Fruit fly (Drosophila melanogaster) whole organism, embryonic: Measurements from ENCODE around the gene Mst36Fb.

Experiments used
- Atf6 ChIP-seq: fragments of 200-800 bp; sonication (Bioruptor generic); IDR thresholded peaks from 2 replicates; pipeline ENCODE4 v1.3.6; 2022; ENCODE audit warnings: missing biosample characterization, missing genetic modification characterization
- CG10209 ChIP-seq: fragments of 200-800 bp; sonication (Bioruptor generic); optimal IDR thresholded peaks from 3 replicates; lab custom pipeline; 2017; ENCODE audit warnings: missing biosample characterization, mild to moderate bottlenecking, missing genetic modification characterization, missing genetic modification reagents
- CG10366 ChIP-seq: fragments of 200-800 bp; sonication (Bioruptor generic); IDR thresholded peaks from 2 replicates; pipeline ENCODE4 v1.3.6; 2022; ENCODE audit warnings: missing biosample characterization, missing genetic modification characterization
- CG11696 ChIP-seq: fragments of 200-800 bp; sonication (Bioruptor generic); IDR thresholded peaks from 2 replicates; pipeline ENCODE4 v1.3.6; 2022; ENCODE audit warnings: missing biosample characterization, missing genetic modification characterization
- CG12071 ChIP-seq: fragments of 200-800 bp; sonication (Bioruptor generic); optimal IDR thresholded peaks from 3 replicates; lab custom pipeline; 2018; ENCODE audit warnings: missing biosample characterization, mild to moderate bottlenecking, missing genetic modification characterization
- CG12236 ChIP-seq: fragments of 200-800 bp; sonication (Bioruptor generic); optimal IDR thresholded peaks from 2 replicates; lab custom pipeline; 2016; ENCODE audit warnings: missing biosample characterization, missing genetic modification characterization
- CG12299 ChIP-seq: fragments of 200-800 bp; sonication (Bioruptor generic); optimal IDR thresholded peaks from 2 replicates; lab custom pipeline; 2018; ENCODE audit warnings: missing biosample characterization, mild to moderate bottlenecking, missing genetic modification characterization
- CG12744 ChIP-seq: fragments of 200-800 bp; sonication (Bioruptor generic); optimal IDR thresholded peaks from 2 replicates; lab custom pipeline; 2016; ENCODE audit warnings: missing biosample characterization, missing genetic modification characterization
- CG13296 ChIP-seq: fragments of 200-800 bp; sonication (Bioruptor generic); optimal IDR thresholded peaks from 3 replicates; lab custom pipeline; 2018; ENCODE audit warnings: missing biosample characterization, mild to moderate bottlenecking, missing genetic modification characterization
- CG15696 ChIP-seq: fragments of 200-800 bp; sonication (Bioruptor generic); optimal IDR thresholded peaks from 2 replicates; lab custom pipeline; 2019; ENCODE audit warnings: missing biosample characterization, mild to moderate bottlenecking, missing genetic modification characterization, moderate library complexity
- CG1603 ChIP-seq: fragments of 200-800 bp; sonication (Bioruptor generic); optimal IDR thresholded peaks from 2 replicates; lab custom pipeline; 2019; ENCODE audit warnings: missing biosample characterization, mild to moderate bottlenecking, missing genetic modification characterization, moderate library complexity
- CG2712 ChIP-seq: fragments of 200-800 bp; optimal IDR thresholded peaks from 3 replicates; lab custom pipeline; 2019; ENCODE audit warnings: missing biosample characterization, mild to moderate bottlenecking, missing genetic modification characterization, moderate library complexity
- CG30020 ChIP-seq: fragments of 200-800 bp; optimal IDR thresholded peaks from 2 replicates; lab custom pipeline; 2019; ENCODE audit warnings: missing biosample characterization, mild to moderate bottlenecking, missing genetic modification characterization, moderate library complexity
- CG3163 ChIP-seq: fragments of 200-800 bp; sonication (Bioruptor generic); optimal IDR thresholded peaks from 3 replicates; lab custom pipeline; 2016; ENCODE audit warnings: missing biosample characterization, missing genetic modification characterization
- CG32767 ChIP-seq: fragments of 200-800 bp; sonication (Bioruptor generic); IDR thresholded peaks from 2 replicates; pipeline ENCODE4 v1.3.6; 2022; ENCODE audit warnings: missing biosample characterization, missing genetic modification characterization
- CG9215 ChIP-seq: fragments of 200-800 bp; sonication (Bioruptor generic); IDR thresholded peaks from 2 replicates; pipeline ENCODE4 v1.3.6; 2022; ENCODE audit warnings: missing biosample characterization, missing genetic modification characterization
- Dip2 ChIP-seq: fragments of 200-800 bp; sonication (Bioruptor generic); IDR thresholded peaks from 2 replicates; pipeline ENCODE4 v1.3.6; 2022; ENCODE audit warnings: missing biosample characterization, missing genetic modification characterization
- Fer1 ChIP-seq: fragments of 200-800 bp; sonication (Bioruptor generic); optimal IDR thresholded peaks from 2 replicates; lab custom pipeline; 2017; ENCODE audit warnings: missing biosample characterization, mild to moderate bottlenecking, missing genetic modification characterization
- Fer2 ChIP-seq: fragments of 200-800 bp; sonication (Bioruptor generic); optimal IDR thresholded peaks from 2 replicates; lab custom pipeline; 2018; ENCODE audit warnings: missing biosample characterization, mild to moderate bottlenecking, missing genetic modification characterization, moderate library complexity
- HLH4C ChIP-seq: fragments of 200-800 bp; sonication (Bioruptor generic); IDR thresholded peaks from 3 replicates; pipeline ENCODE4 v1.3.6; 2022; ENCODE audit warnings: missing biosample characterization, missing genetic modification characterization; ENCODE audit not compliant: partially characterized antibody
- Hey ChIP-seq: fragments of 200-800 bp; sonication (Bioruptor generic); optimal IDR thresholded peaks from 3 replicates; lab custom pipeline; 2018; ENCODE audit warnings: missing biosample characterization, mild to moderate bottlenecking, missing genetic modification characterization
- Hmx ChIP-seq: fragments of 200-800 bp; sonication (Bioruptor generic); optimal IDR thresholded peaks from 2 replicates; lab custom pipeline; 2016; ENCODE audit warnings: missing biosample characterization, missing genetic modification characterization
- Hr51 ChIP-seq, 2 experiments: fragments of 200-800 bp; sonication (Bioruptor generic); optimal IDR thresholded peaks; 2 replicates in 1 of 2; 3 replicates in 1 of 2; lab custom pipeline; 2016 to 2018; ENCODE audit warnings: missing biosample characterization in 2 of 2, missing genetic modification characterization in 2 of 2, mild to moderate bottlenecking in 1 of 2, moderate library complexity in 1 of 2
- Lhr ChIP-seq: fragments of 200-800 bp; sonication (Bioruptor generic); optimal IDR thresholded peaks from 3 replicates; lab custom pipeline; 2017; ENCODE audit warnings: mild to moderate bottlenecking, missing biosample characterization, missing genetic modification reagents, missing genetic modification characterization
- NK7.1 ChIP-seq: fragments of 200-800 bp; sonication (Bioruptor generic); optimal IDR thresholded peaks from 3 replicates; lab custom pipeline; 2016; ENCODE audit warnings: missing biosample characterization, missing genetic modification characterization
- Neu2 ChIP-seq: fragments of 200-800 bp; sonication (Bioruptor generic); optimal IDR thresholded peaks from 3 replicates; lab custom pipeline; 2016; ENCODE audit warnings: missing biosample characterization, missing genetic modification characterization, borderline replicate concordance
- Pdp1 ChIP-seq, 2 experiments: fragments of 200-800 bp; sonication (Bioruptor generic); optimal IDR thresholded peaks; 3 replicates each; lab custom pipeline; 2016; ENCODE audit warnings: missing biosample characterization in 2 of 2, missing genetic modification characterization in 2 of 2, mild to moderate bottlenecking in 1 of 2, moderate library complexity in 1 of 2
- Rfx ChIP-seq: fragments of 200-800 bp; sonication (Bioruptor generic); IDR thresholded peaks from 2 replicates; pipeline ENCODE4 v1.3.6; 2022; ENCODE audit warnings: missing biosample characterization, missing genetic modification characterization
- Sin3A ChIP-seq: fragments of >200 bp; optimal IDR thresholded peaks from 2 replicates; lab custom pipeline; 2018
- Sox102F ChIP-seq: fragments of 200-800 bp; sonication (Bioruptor generic); optimal IDR thresholded peaks from 2 replicates; lab custom pipeline; 2018; ENCODE audit warnings: missing biosample characterization, mild to moderate bottlenecking, missing genetic modification characterization, moderate library complexity
- Spps ChIP-seq: fragments of 200-800 bp; sonication (Bioruptor generic); optimal IDR thresholded peaks from 2 replicates; lab custom pipeline; 2018; ENCODE audit warnings: missing biosample characterization, mild to moderate bottlenecking, missing genetic modification characterization
- al ChIP-seq: fragments of 200-800 bp; sonication (Bioruptor generic); IDR thresholded peaks from 2 replicates; pipeline ENCODE4 v1.3.6; 2022; ENCODE audit warnings: missing biosample characterization, missing genetic modification characterization
- ash1 ChIP-seq: fragments of 200-800 bp; sonication (Bioruptor generic); optimal IDR thresholded peaks from 2 replicates; lab custom pipeline; 2018; ENCODE audit warnings: missing biosample characterization, mild to moderate bottlenecking, missing genetic modification characterization
- cas ChIP-seq: fragments of 200-800 bp; sonication (Bioruptor generic); IDR thresholded peaks from 2 replicates; pipeline ENCODE4 v1.3.6; 2022; ENCODE audit warnings: missing biosample characterization, missing genetic modification characterization
- crol ChIP-seq: fragments of 200-800 bp; sonication (Bioruptor generic); IDR thresholded peaks from 2 replicates; pipeline ENCODE4 v1.3.6; 2022; ENCODE audit warnings: missing biosample characterization, missing genetic modification characterization
- cwo ChIP-seq: fragments of 200-800 bp; sonication (Bioruptor generic); optimal IDR thresholded peaks from 3 replicates; lab custom pipeline; 2017; ENCODE audit warnings: missing biosample characterization, missing genetic modification characterization, mild to moderate bottlenecking, moderate library complexity, missing genetic modification reagents
- esg ChIP-seq: fragments of 200-800 bp; sonication (Bioruptor generic); conservative IDR thresholded peaks from 2 replicates; pipeline ENCODE4 v1.3.6; 2022; ENCODE audit warnings: missing biosample characterization, missing genetic modification characterization
- fu2 ChIP-seq: fragments of 200-800 bp; sonication (Bioruptor generic); optimal IDR thresholded peaks from 2 replicates; lab custom pipeline; 2016; ENCODE audit warnings: missing biosample characterization, missing genetic modification characterization
- gsb ChIP-seq: fragments of 200-800 bp; sonication (Bioruptor generic); IDR thresholded peaks from 2 replicates; pipeline ENCODE4 v1.3.6; 2022; ENCODE audit warnings: missing biosample characterization, missing genetic modification characterization
- jing ChIP-seq: fragments of 200-800 bp; sonication (Bioruptor generic); optimal IDR thresholded peaks from 2 replicates; lab custom pipeline; 2018; ENCODE audit warnings: missing biosample characterization, mild to moderate bottlenecking, missing genetic modification characterization
- jumu ChIP-seq: fragments of 200-800 bp; sonication (Bioruptor generic); optimal IDR thresholded peaks from 3 replicates; lab custom pipeline; 2016; ENCODE audit warnings: missing biosample characterization, missing genetic modification characterization
- kni ChIP-seq: fragments of 200-800 bp; sonication (Bioruptor generic); optimal IDR thresholded peaks from 3 replicates; lab custom pipeline; 2017; ENCODE audit warnings: mild to moderate bottlenecking, missing biosample characterization, missing genetic modification reagents, missing genetic modification characterization
- lov ChIP-seq, 2 experiments: fragments of 200-800 bp in 1 of 2; fragments of >200 bp in 1 of 2; sonication (Bioruptor generic) in 1 of 2; IDR thresholded peaks in 1 of 2; optimal IDR thresholded peaks in 1 of 2; 2 replicates in 1 of 2; 3 replicates in 1 of 2; pipeline versions ENCODE4 v1.3.6 to Lab custom; 2017 to 2022; ENCODE audit warnings: missing biosample characterization in 1 of 2, missing genetic modification characterization in 1 of 2
- phol ChIP-seq: fragments of 200-800 bp; sonication (Bioruptor generic); optimal IDR thresholded peaks from 3 replicates; lab custom pipeline; 2018; ENCODE audit warnings: missing biosample characterization, mild to moderate bottlenecking, missing genetic modification characterization, moderate library complexity
- sc ChIP-seq, 3 experiments: fragments of >200 bp in 2 of 3; fragments of 200-800 bp in 1 of 3; sonication (Bioruptor generic) in 1 of 3; optimal IDR thresholded peaks; 2 replicates in 2 of 3; 3 replicates in 1 of 3; lab custom pipeline; 2017; ENCODE audit warnings: mild to moderate bottlenecking in 1 of 3, missing biosample characterization in 1 of 3, missing genetic modification characterization in 1 of 3, missing genetic modification reagents in 1 of 3
- seq ChIP-seq: fragments of 200-800 bp; sonication (Bioruptor generic); IDR thresholded peaks from 2 replicates; pipeline ENCODE4 v1.3.6; 2022; ENCODE audit warnings: missing biosample characterization, missing genetic modification characterization
- so ChIP-seq: fragments of 200-800 bp; sonication (Bioruptor generic); IDR thresholded peaks from 3 replicates; pipeline ENCODE4 v1.3.6; 2022; ENCODE audit warnings: missing biosample characterization, missing genetic modification characterization
- sug ChIP-seq: fragments of 200-800 bp; optimal IDR thresholded peaks from 2 replicates; lab custom pipeline; 2019; ENCODE audit warnings: missing biosample characterization, mild to moderate bottlenecking, missing genetic modification characterization, moderate library complexity
- tap ChIP-seq: fragments of 200-800 bp; optimal IDR thresholded peaks from 3 replicates; lab custom pipeline; 2019; ENCODE audit warnings: missing biosample characterization, mild to moderate bottlenecking, missing genetic modification characterization, moderate library complexity
- yki ChIP-seq: fragments of >200 bp; optimal IDR thresholded peaks from 3 replicates; lab custom pipeline; 2018
- zen2 ChIP-seq: fragments of 200-800 bp; sonication (Bioruptor generic); IDR thresholded peaks from 3 replicates; pipeline ENCODE4 v1.3.6; 2022; ENCODE audit warnings: missing biosample characterization, missing genetic modification characterization; ENCODE audit not compliant: partially characterized antibody

Mst36Fb gene

dm6 chr2L:18694724-18695105 lies 19.8 kb upstream of the Mst36Fb start (continued):
- no peak for TF ChIP-seq Hey (tag; lab: Kevin White, UChicago)
- TF ChIP-seq jing (GFP tag; lab: Kevin White, UChicago), result no peak
- TF ChIP-seq seq (GFP tag; lab: Robert Waterston, UW), result no peak
- no peak for TF ChIP-seq zen2 (GFP tag; lab: Robert Waterston, UW)
- no peak for TF ChIP-seq ash1 (GFP tag; lab: Kevin White, UChicago)
- TF ChIP-seq CG1603 (tag; lab: Kevin White, UChicago), result no peak
- TF ChIP-seq CG32767 (GFP tag; lab: Robert Waterston, UW), result no peak
- no peak for TF ChIP-seq NK7.1 (GFP tag; lab: Kevin White, UChicago)
- TF ChIP-seq tap (tag; lab: Kevin White, UChicago), result no peak
- TF ChIP-seq CG2712 (tag; lab: Kevin White, UChicago), result peak; percentile 29
- no peak for TF ChIP-seq Fer2 (tag; lab: Kevin White, UChicago)
- TF ChIP-seq so (GFP tag; lab: Robert Waterston, UW), result no peak
- TF ChIP-seq CG11696, result peak; percentile 27; the same call in 1 of the 2 replicates
- TF ChIP-seq Atf6, result peak; percentile 56
- TF ChIP-seq esg (GFP tag; lab: Robert Waterston, UW), result 0 out of 2 replicates have a peak, but pooled peaks have one; percentile 18
- TF ChIP-seq kni (GFP tag; lab: Kevin White, UChicago), result no peak
- no peak for TF ChIP-seq Lhr (GFP tag; lab: Kevin White, UChicago)
- TF ChIP-seq Hr51 (GFP tag; optimal IDR thresholded peaks at IDR 0.05; lab: Kevin White, UChicago), result peak in 1 of 2 experiments; percentile 50
- TF ChIP-seq Rfx (GFP tag; lab: Robert Waterston, UW), result peak; percentile 80
- TF ChIP-seq phol, result peak; percentile 19
- TF ChIP-seq Dip2, result no peak
- no peak for TF ChIP-seq fu2 (GFP tag; lab: Kevin White, UChicago)
- no peak for TF ChIP-seq Spps (tag; lab: Kevin White, UChicago)
- peak; percentile 66 for TF ChIP-seq Sox102F
- no peak for TF ChIP-seq CG3163 (GFP tag; lab: Kevin White, UChicago)
- no peak for TF ChIP-seq Hmx
- peak; percentile 4 for TF ChIP-seq CG10209 (GFP tag; lab: Kevin White, UChicago)
- no peak for TF ChIP-seq cwo
- no peak for TF ChIP-seq crol (GFP tag; lab: Robert Waterston, UW)
- no peak for TF ChIP-seq CG13296 (GFP tag; lab: Kevin White, UChicago)
- TF ChIP-seq jumu, result no peak
- TF ChIP-seq CG9215, result no peak
- no peak for TF ChIP-seq yki (lab: Kevin White, UChicago)
- TF ChIP-seq CG12299, result no peak
- TF ChIP-seq al (GFP tag; lab: Robert Waterston, UW), result 0 out of 2 replicates have a peak, but pooled peaks have one; percentile 26
- TF ChIP-seq gsb (GFP tag; lab: Robert Waterston, UW), result no peak
- no peak for TF ChIP-seq Neu2 (GFP tag; lab: Kevin White, UChicago)
- no peak for TF ChIP-seq CG30020 (tag; lab: Kevin White, UChicago)
- TF ChIP-seq lov (optimal IDR thresholded peaks at IDR 0.05; lab: Kevin White, UChicago), result no peak
- no peak for TF ChIP-seq lov (GFP tag; IDR thresholded peaks at IDR 0.05; lab: Robert Waterston, UW)
- no peak for TF ChIP-seq HLH4C (GFP tag; lab: Robert Waterston, UW)
- no peak for TF ChIP-seq CG12071 (GFP tag; lab: Kevin White, UChicago)
- TF ChIP-seq CG10366 (GFP tag; lab: Robert Waterston, UW), result no peak; the same call in 1 of the 2 replicates
- TF ChIP-seq sc (optimal IDR thresholded peaks at IDR 0.05; lab: Kevin White, UChicago), result no peak
- no peak for TF ChIP-seq sc (GFP tag; optimal IDR thresholded peaks at IDR 0.05; lab: Kevin White, UChicago)
- no peak for TF ChIP-seq sug
- TF ChIP-seq CG12236, result no peak
- no peak for TF ChIP-seq cas (GFP tag; lab: Robert Waterston, UW)
- TF ChIP-seq Sin3A (lab: Kevin White, UChicago), result no peak
- TF ChIP-seq CG12744, result no peak
- TF ChIP-seq Fer1 (GFP tag; lab: Kevin White, UChicago), result no peak
- TF ChIP-seq CG15696 (tag; lab: Kevin White, UChicago), result no peak
- TF ChIP-seq Pdp1 (GFP tag; optimal IDR thresholded peaks at IDR 0.05; lab: Kevin White, UChicago), result no peak
